Worm (Caenorhabditis elegans): ENCODE results near the gene F42A10.9.

- TF ChIP-seq spr-3 (GFP tag; optimal IDR thresholded peaks at IDR 0.05) (no peak), pqm-1 (tag; optimal IDR thresholded peaks at IDR 0.05) (no peak), egl-27 (tag; optimal IDR thresholded peaks at IDR 0.05) (no peak), nhr-102 (tag; optimal IDR thresholded peaks at IDR 0.05) (no peak), snpc-4 (tag; optimal IDR thresholded peaks at IDR 0.05) (peak; percentile 13), dmd-9 (GFP tag; IDR thresholded peaks at IDR 0.05) (no peak), ama-1 (optimal IDR thresholded peaks at IDR 0.05) (no peak), unc-62 (GFP tag; optimal IDR thresholded peaks at IDR 0.05 in 1 of 2) (no peak), unc-62 (tag; optimal IDR thresholded peaks at IDR 0.05) (no peak), ztf-11 (tag; optimal IDR thresholded peaks at IDR 0.05) (no peak), lin-39 (tag; optimal IDR thresholded peaks at IDR 0.05) (no peak), zip-2 (tag; optimal IDR thresholded peaks at IDR 0.05) (no peak), mdl-1 (tag; optimal IDR thresholded peaks at IDR 0.05) (no peak), mxl-2 (GFP tag; conservative IDR thresholded peaks at IDR 0.05) (no peak)
These were observed 45.9 kb downstream of the F42A10.9 start for ce11 chrIII:6210215-6210822.
